Worm (Caenorhabditis elegans) whole organism, young adult: ENCODE results near the gene mpst-4.

Source experiments
- ceh-27 ChIP-seq: fragments of 200-800 bp; sonication (Bioruptor generic); optimal IDR thresholded peaks from 2 replicates; lab custom pipeline; 2018; ENCODE audit warnings: mild to moderate bottlenecking, missing genetic modification characterization, moderate library complexity, missing compliant biosample characterization
- ceh-40 ChIP-seq: fragments of 200-800 bp; sonication (Bioruptor generic); IDR thresholded peaks from 2 replicates; pipeline ENCODE4 v1.3.6; 2022; ENCODE audit warnings: missing genetic modification characterization, missing compliant biosample characterization

ce11 chrII:4882498-4882897 is 19.2 kb upstream of the mpst-4 start:
- TF ChIP-seq ceh-40: no peak
- no peak for TF ChIP-seq ceh-27 (GFP tag; lab: Kevin White, UChicago)
